Fruit fly (Drosophila melanogaster) whole organism, embryonic: ENCODE data around the gene Fam92.
A peak's percentile ranks its signal among the peaks of the same experiment; 100 is the strongest.

Experiments used
- CG10431 ChIP-seq: fragments of 200-800 bp; sonication (Bioruptor generic); optimal IDR thresholded peaks from 3 replicates; lab custom pipeline; 2018; ENCODE audit warnings: missing biosample characterization, mild to moderate bottlenecking, missing genetic modification characterization
- CG11247 ChIP-seq: fragments of 200-800 bp; sonication (Bioruptor generic); IDR thresholded peaks from 2 replicates; pipeline ENCODE4 v1.3.6; 2022; ENCODE audit warnings: missing biosample characterization, missing genetic modification characterization
- CG11560 ChIP-seq: fragments of 200-800 bp; sonication (Bioruptor generic); IDR thresholded peaks from 3 replicates; pipeline ENCODE4 v1.3.6; 2022; ENCODE audit warnings: missing biosample characterization, missing genetic modification characterization
- CG11696 ChIP-seq: fragments of 200-800 bp; sonication (Bioruptor generic); IDR thresholded peaks from 2 replicates; pipeline ENCODE4 v1.3.6; 2022; ENCODE audit warnings: missing biosample characterization, missing genetic modification characterization
- CG13775 ChIP-seq: fragments of 200-800 bp; sonication (Bioruptor generic); optimal IDR thresholded peaks from 3 replicates; lab custom pipeline; 2017; ENCODE audit warnings: missing biosample characterization, mild to moderate bottlenecking, missing genetic modification characterization
- CG14441 ChIP-seq: fragments of 200-800 bp; sonication (Bioruptor generic); IDR thresholded peaks from 2 replicates; pipeline ENCODE4 v1.3.6; 2022; ENCODE audit warnings: missing biosample characterization, missing genetic modification characterization
- CG14667 ChIP-seq: fragments of 200-800 bp; sonication (Bioruptor generic); IDR thresholded peaks from 2 replicates; pipeline ENCODE4 v1.3.6; 2022; ENCODE audit warnings: missing biosample characterization, missing genetic modification characterization
- CG15601 ChIP-seq: fragments of 200-800 bp; sonication (Bioruptor generic); optimal IDR thresholded peaks from 3 replicates; lab custom pipeline; 2019; ENCODE audit warnings: missing biosample characterization, mild to moderate bottlenecking, missing genetic modification characterization, moderate library complexity
- CG16779 ChIP-seq: fragments of 200-800 bp; sonication (Bioruptor generic); IDR thresholded peaks from 2 replicates; pipeline ENCODE4 v1.3.6; 2022; ENCODE audit warnings: missing biosample characterization, missing genetic modification characterization
- CG16863 ChIP-seq: fragments of 200-800 bp; sonication (Bioruptor generic); optimal IDR thresholded peaks from 3 replicates; lab custom pipeline; 2016; ENCODE audit warnings: missing biosample characterization, missing genetic modification characterization
- CG2202 ChIP-seq: fragments of 200-800 bp; sonication (Bioruptor generic); optimal IDR thresholded peaks from 2 replicates; lab custom pipeline; 2018; ENCODE audit warnings: missing biosample characterization, mild to moderate bottlenecking, missing genetic modification characterization
- CG31224 ChIP-seq: fragments of 200-800 bp; sonication (Bioruptor generic); IDR thresholded peaks from 2 replicates; pipeline ENCODE4 v1.3.6; 2022; ENCODE audit warnings: missing biosample characterization, missing genetic modification characterization
- CG3407 ChIP-seq: fragments of 200-800 bp; sonication (Bioruptor generic); optimal IDR thresholded peaks from 2 replicates; lab custom pipeline; 2018; ENCODE audit warnings: missing biosample characterization, mild to moderate bottlenecking, missing genetic modification characterization
- CG3995 ChIP-seq: fragments of 200-800 bp; sonication (Bioruptor generic); optimal IDR thresholded peaks from 3 replicates; lab custom pipeline; 2016; ENCODE audit warnings: missing biosample characterization, missing genetic modification characterization
- CG4328 ChIP-seq: fragments of 200-800 bp; sonication (Bioruptor generic); optimal IDR thresholded peaks from 3 replicates; lab custom pipeline; 2017; ENCODE audit warnings: missing biosample characterization, missing genetic modification reagents, missing genetic modification characterization
- CG43689 ChIP-seq: fragments of 200-800 bp; sonication (Bioruptor generic); IDR thresholded peaks from 2 replicates; pipeline ENCODE4 v1.3.6; 2022; ENCODE audit warnings: missing biosample characterization, missing genetic modification characterization
- CG5953 ChIP-seq: fragments of 200-800 bp; sonication (Bioruptor generic); IDR thresholded peaks from 2 replicates; pipeline ENCODE4 v1.3.6; 2022; ENCODE audit warnings: missing biosample characterization, missing genetic modification characterization
- CG6765 ChIP-seq: fragments of 200-800 bp; sonication (Bioruptor generic); optimal IDR thresholded peaks from 3 replicates; lab custom pipeline; 2017; ENCODE audit warnings: missing biosample characterization, mild to moderate bottlenecking, missing genetic modification characterization
- CG7786 ChIP-seq: fragments of 200-800 bp; sonication (Bioruptor generic); optimal IDR thresholded peaks from 2 replicates; lab custom pipeline; 2016; ENCODE audit warnings: missing biosample characterization, missing genetic modification characterization
- CG9817 ChIP-seq: fragments of 200-800 bp; sonication (Bioruptor generic); optimal IDR thresholded peaks from 2 replicates; lab custom pipeline; 2018; ENCODE audit warnings: missing biosample characterization, mild to moderate bottlenecking, missing genetic modification characterization, moderate library complexity
- CG9876 ChIP-seq: fragments of 200-800 bp; sonication (Bioruptor generic); optimal IDR thresholded peaks from 2 replicates; lab custom pipeline; 2016; ENCODE audit warnings: missing biosample characterization, missing genetic modification characterization
- CoRest ChIP-seq: fragments of 200-800 bp; sonication (Bioruptor generic); optimal IDR thresholded peaks from 3 replicates; lab custom pipeline; 2018; ENCODE audit warnings: missing biosample characterization, mild to moderate bottlenecking, missing genetic modification characterization, moderate library complexity
- Dip2 ChIP-seq: fragments of 200-800 bp; sonication (Bioruptor generic); IDR thresholded peaks from 2 replicates; pipeline ENCODE4 v1.3.6; 2022; ENCODE audit warnings: missing biosample characterization, missing genetic modification characterization
- E2f2 ChIP-seq: fragments of 200-800 bp; sonication (Bioruptor generic); IDR thresholded peaks from 2 replicates; pipeline ENCODE4 v1.3.6; 2022; ENCODE audit warnings: missing biosample characterization, missing genetic modification characterization
- H15 ChIP-seq: fragments of 200-800 bp; sonication (Bioruptor generic); IDR thresholded peaks from 3 replicates; pipeline ENCODE4 v1.3.6; 2022; ENCODE audit warnings: missing biosample characterization, missing genetic modification characterization
- HHEX ChIP-seq: fragments of 200-800 bp; sonication (Bioruptor generic); optimal IDR thresholded peaks from 3 replicates; lab custom pipeline; 2017; ENCODE audit warnings: missing biosample characterization, mild to moderate bottlenecking, missing genetic modification characterization, missing genetic modification reagents
- Hr3 ChIP-seq: fragments of 200-800 bp; sonication (Bioruptor generic); optimal IDR thresholded peaks from 3 replicates; lab custom pipeline; 2016; ENCODE audit warnings: missing biosample characterization, missing genetic modification characterization
- Hsf ChIP-seq: fragments of 200-800 bp; sonication (Bioruptor generic); optimal IDR thresholded peaks from 3 replicates; lab custom pipeline; 2016; ENCODE audit warnings: missing biosample characterization, missing genetic modification characterization
- Sry-δ ChIP-seq: fragments of 200-800 bp; sonication (Bioruptor generic); optimal IDR thresholded peaks from 2 replicates; lab custom pipeline; 2016; ENCODE audit warnings: missing biosample characterization, missing genetic modification characterization
- Xrp1 ChIP-seq: fragments of 200-800 bp; sonication (Bioruptor generic); IDR thresholded peaks from 2 replicates; pipeline ENCODE4 v1.3.6; 2022; ENCODE audit warnings: missing biosample characterization, missing genetic modification characterization
- al ChIP-seq: fragments of 200-800 bp; sonication (Bioruptor generic); IDR thresholded peaks from 2 replicates; pipeline ENCODE4 v1.3.6; 2022; ENCODE audit warnings: missing biosample characterization, missing genetic modification characterization
- az2 ChIP-seq: fragments of 200-800 bp; sonication (Bioruptor generic); optimal IDR thresholded peaks from 3 replicates; lab custom pipeline; 2016; ENCODE audit warnings: missing biosample characterization, missing genetic modification characterization
- br ChIP-seq: fragments of >200 bp; optimal IDR thresholded peaks from 2 replicates; lab custom pipeline; 2017
- btn ChIP-seq: fragments of 200-800 bp; sonication (Bioruptor generic); optimal IDR thresholded peaks from 2 replicates; lab custom pipeline; 2016; ENCODE audit warnings: missing biosample characterization, missing genetic modification characterization
- cas ChIP-seq: fragments of 200-800 bp; sonication (Bioruptor generic); IDR thresholded peaks from 2 replicates; pipeline ENCODE4 v1.3.6; 2022; ENCODE audit warnings: missing biosample characterization, missing genetic modification characterization
- crp ChIP-seq, 2 experiments: fragments of 200-800 bp; sonication (Bioruptor generic); optimal IDR thresholded peaks; 2 replicates in 1 of 2; 3 replicates in 1 of 2; lab custom pipeline; 2017; ENCODE audit warnings: missing biosample characterization in 2 of 2, missing genetic modification characterization in 2 of 2, mild to moderate bottlenecking in 1 of 2, moderate library complexity in 1 of 2
- dati ChIP-seq: fragments of 200-800 bp; sonication (Bioruptor generic); IDR thresholded peaks from 2 replicates; pipeline ENCODE4 v1.3.6; 2022; ENCODE audit warnings: missing biosample characterization, missing genetic modification characterization
- dmrt99B ChIP-seq: fragments of 200-800 bp; sonication (Bioruptor generic); optimal IDR thresholded peaks from 2 replicates; lab custom pipeline; 2018; ENCODE audit warnings: missing biosample characterization, mild to moderate bottlenecking, missing genetic modification characterization, moderate library complexity
- en ChIP-seq: fragments of 200-800 bp; sonication (Bioruptor generic); optimal IDR thresholded peaks from 2 replicates; lab custom pipeline; 2016; ENCODE audit warnings: missing biosample characterization, missing genetic modification characterization
- hth ChIP-seq: fragments of >200 bp; optimal IDR thresholded peaks from 2 replicates; lab custom pipeline; 2017; ENCODE audit warnings: inconsistent platforms
- jumu ChIP-seq: fragments of 200-800 bp; sonication (Bioruptor generic); optimal IDR thresholded peaks from 3 replicates; lab custom pipeline; 2016; ENCODE audit warnings: missing biosample characterization, missing genetic modification characterization
- kay ChIP-seq: fragments of 200-800 bp; sonication (Bioruptor generic); optimal IDR thresholded peaks from 2 replicates; lab custom pipeline; 2016; ENCODE audit warnings: missing biosample characterization, missing genetic modification characterization
- lab ChIP-seq: fragments of 200-800 bp; sonication (Bioruptor generic); optimal IDR thresholded peaks from 3 replicates; lab custom pipeline; 2017; ENCODE audit warnings: missing biosample characterization, missing genetic modification characterization, mild to moderate bottlenecking, moderate library complexity, missing genetic modification reagents
- nerfin-1 ChIP-seq: fragments of 200-800 bp; sonication (Bioruptor generic); optimal IDR thresholded peaks from 3 replicates; lab custom pipeline; 2019; ENCODE audit warnings: missing biosample characterization, mild to moderate bottlenecking, missing genetic modification characterization, moderate library complexity
- oc ChIP-seq: fragments of 200-800 bp; sonication (Bioruptor generic); optimal IDR thresholded peaks from 2 replicates; lab custom pipeline; 2018; ENCODE audit warnings: missing biosample characterization, mild to moderate bottlenecking, missing genetic modification characterization, moderate library complexity
- pho ChIP-seq: fragments of 200-800 bp; sonication (Bioruptor generic); optimal IDR thresholded peaks from 2 replicates; lab custom pipeline; 2016; ENCODE audit warnings: missing biosample characterization, missing genetic modification characterization
- scrt ChIP-seq: fragments of 200-800 bp; sonication (Bioruptor generic); optimal IDR thresholded peaks from 2 replicates; lab custom pipeline; 2018; ENCODE audit warnings: missing biosample characterization, mild to moderate bottlenecking, missing genetic modification characterization, moderate library complexity
- sim ChIP-seq: fragments of 200-800 bp; sonication (Bioruptor generic); IDR thresholded peaks from 2 replicates; pipeline ENCODE4 v1.3.6; 2022; ENCODE audit warnings: missing biosample characterization, missing genetic modification characterization
- tap ChIP-seq: fragments of 200-800 bp; optimal IDR thresholded peaks from 3 replicates; lab custom pipeline; 2019; ENCODE audit warnings: missing biosample characterization, mild to moderate bottlenecking, missing genetic modification characterization, moderate library complexity
- tll ChIP-seq, 2 experiments: fragments of 200-800 bp in 1 of 2; fragments of >200 bp in 1 of 2; sonication (Bioruptor generic) in 1 of 2; optimal IDR thresholded peaks; 2 replicates each; lab custom pipeline; 2017 to 2019; ENCODE audit warnings: missing biosample characterization in 2 of 2, missing genetic modification characterization in 2 of 2, mild to moderate bottlenecking in 1 of 2, moderate library complexity in 1 of 2
- tna ChIP-seq: fragments of 200-800 bp; sonication (Bioruptor generic); IDR thresholded peaks from 2 replicates; pipeline ENCODE4 v1.3.6; 2022; ENCODE audit warnings: missing biosample characterization, missing genetic modification characterization; ENCODE audit not compliant: partially characterized antibody
- usp ChIP-seq: fragments of >200 bp; optimal IDR thresholded peaks from 2 replicates; lab custom pipeline; 2017; ENCODE audit warnings: missing biosample characterization, missing genetic modification characterization
- zen ChIP-seq: fragments of 200-800 bp; sonication (Bioruptor generic); optimal IDR thresholded peaks from 3 replicates; lab custom pipeline; 2018; ENCODE audit warnings: missing biosample characterization, mild to moderate bottlenecking, missing genetic modification characterization, moderate library complexity

Gene Fam92

dm6 chr2L:12475308-12475707, 50.6 kb downstream of the Fam92 start (continued):
- TF ChIP-seq zen (tag; lab: Kevin White, UChicago) (no peak), CG7786 (GFP tag; lab: Kevin White, UChicago) (no peak), Hr3 (GFP tag; lab: Kevin White, UChicago) (no peak), CG5953 (GFP tag; lab: Robert Waterston, UW) (no peak), kay (no peak), CG13775 (GFP tag; lab: Kevin White, UChicago) (no peak), br (lab: Kevin White, UChicago) (no peak), pho (GFP tag; lab: Kevin White, UChicago) (no peak), az2 (GFP tag; lab: Kevin White, UChicago) (no peak), H15 (no peak), CG3407 (GFP tag; lab: Kevin White, UChicago) (peak; percentile 11), HHEX (GFP tag; lab: Kevin White, UChicago) (peak; percentile 59), en (no peak), Dip2 (GFP tag; lab: Robert Waterston, UW) (no peak), Sry-δ (no peak), al (GFP tag; lab: Robert Waterston, UW) (no peak), CG14667 (GFP tag; lab: Robert Waterston, UW) (no peak), CG31224 (peak; percentile 91), CG11560 (tag; lab: Robert Waterston, UW) (no peak), CG6765 (GFP tag; lab: Kevin White, UChicago) (no peak), hth (lab: Kevin White, UChicago) (no peak), Xrp1 (GFP tag; lab: Robert Waterston, UW) (0 out of 2 replicates have a peak, but pooled peaks have one; percentile 21), CG16863 (no peak), sim (0 out of 2 replicates have a peak, but pooled peaks have one; percentile 16), scrt (GFP tag; lab: Kevin White, UChicago) (peak; percentile 43), usp (GFP tag; lab: Kevin White, UChicago) (no peak), cas (GFP tag; lab: Robert Waterston, UW) (no peak), btn (GFP tag; lab: Kevin White, UChicago) (no peak), E2f2 (GFP tag; lab: Robert Waterston, UW) (no peak), CG43689 (GFP tag; lab: Robert Waterston, UW) (no peak), tll (GFP tag; optimal IDR thresholded peaks at IDR 0.05; lab: Kevin White, UChicago) (no peak), CG14441 (GFP tag; lab: Robert Waterston, UW) (no peak), crp (GFP tag; optimal IDR thresholded peaks at IDR 0.05; lab: Kevin White, UChicago) (no peak), jumu (GFP tag; lab: Kevin White, UChicago) (no peak), CG3995 (GFP tag; lab: Kevin White, UChicago) (no peak), CG9876 (no peak), tap (tag; lab: Kevin White, UChicago) (no peak), CG9817 (no peak), CG16779 (GFP tag; lab: Robert Waterston, UW) (no peak), dati (GFP tag; lab: Robert Waterston, UW) (no peak), CG15601 (tag; lab: Kevin White, UChicago) (no peak), oc (tag; lab: Kevin White, UChicago) (no peak), CoRest (no peak), dmrt99B (tag; lab: Kevin White, UChicago) (peak; percentile 15), CG2202 (tag; lab: Kevin White, UChicago) (no peak), tna (no peak), CG4328 (GFP tag; lab: Kevin White, UChicago) (peak; percentile 25), Hsf (GFP tag; lab: Kevin White, UChicago) (no peak), nerfin-1 (tag; lab: Kevin White, UChicago) (no peak), CG11696 (GFP tag; lab: Robert Waterston, UW) (no peak), CG10431 (no peak), lab (peak; percentile 83), CG11247 (GFP tag; lab: Robert Waterston, UW) (no peak)
